Worm (Caenorhabditis elegans) whole organism, L1 larva: ENCODE data around the gene pygo-1.

Source experiments
- C04F5.9 ChIP-seq: sonication (generic microtip); optimal IDR thresholded peaks from 2 replicates; lab custom pipeline; 2016; ENCODE audit warnings: missing genetic modification characterization, missing compliant biosample characterization
- Y116A8C.19 ChIP-seq: sonication (generic microtip); optimal IDR thresholded peaks from 2 replicates; lab custom pipeline; 2016; ENCODE audit warnings: missing compliant biosample characterization, missing genetic modification characterization, borderline replicate concordance
- aha-1 ChIP-seq: fragments of 150-350 bp; optimal IDR thresholded peaks from 2 replicates; lab custom pipeline; 2014; ENCODE audit warnings: missing biosample characterization, missing genetic modification characterization
- alr-1 ChIP-seq: fragments of 200-800 bp; sonication (Bioruptor generic); optimal IDR thresholded peaks from 2 replicates; lab custom pipeline; 2018; ENCODE audit warnings: borderline replicate concordance, mild to moderate bottlenecking, missing genetic modification characterization, missing compliant biosample characterization
- aly-2 ChIP-seq: fragments of 150-350 bp; optimal IDR thresholded peaks from 2 replicates; lab custom pipeline; 2014; ENCODE audit warnings: missing biosample characterization, missing genetic modification characterization
- ama-1 ChIP-seq: fragments of 150-350 bp; optimal IDR thresholded peaks from 2 replicates; lab custom pipeline; 2014
- blmp-1 ChIP-seq: fragments of 150-350 bp; optimal IDR thresholded peaks from 2 replicates; lab custom pipeline; 2014; ENCODE audit warnings: missing biosample characterization, missing genetic modification characterization
- ceh-88 ChIP-seq: fragments of 200-800 bp; sonication (Bioruptor generic); IDR thresholded peaks from 2 replicates; pipeline ENCODE4 v1.3.6; 2022; ENCODE audit warnings: missing genetic modification characterization, missing compliant biosample characterization
- ceh-90 ChIP-seq: sonication (generic microtip); optimal IDR thresholded peaks from 2 replicates; lab custom pipeline; 2016; ENCODE audit warnings: missing genetic modification characterization, missing compliant biosample characterization
- ces-1 ChIP-seq: fragments of 150-350 bp; optimal IDR thresholded peaks from 2 replicates; lab custom pipeline; 2014; ENCODE audit warnings: missing biosample characterization, missing genetic modification reagents, missing genetic modification characterization
- dpl-1 ChIP-seq, 3 experiments: fragments of 150-350 bp in 2 of 3; sonication (generic microtip) in 1 of 3; optimal IDR thresholded peaks; 2 replicates each; lab custom pipeline; 2014 to 2017; ENCODE audit warnings: missing biosample characterization in 3 of 3, missing genetic modification characterization in 3 of 3, missing genetic modification reagents in 3 of 3
- efl-1 ChIP-seq, 4 experiments: fragments of 150-350 bp; optimal IDR thresholded peaks in 3 of 4; peaks in 1 of 4; 1 replicate in 1 of 4; 2 replicates in 3 of 4; lab custom pipeline; 2014; ENCODE audit warnings: missing biosample characterization in 2 of 4, missing genetic modification characterization in 2 of 4, missing genetic modification reagents in 2 of 4
- elt-2 ChIP-seq: sonication (generic microtip); optimal IDR thresholded peaks from 2 replicates; lab custom pipeline; 2016; ENCODE audit warnings: missing genetic modification characterization, mild to moderate bottlenecking, inconsistent platforms, missing compliant biosample characterization, missing genetic modification reagents
- ets-5 ChIP-seq: fragments of 200-800 bp; sonication (Bioruptor generic); IDR thresholded peaks from 2 replicates; pipeline ENCODE4 v1.3.6; 2022; ENCODE audit warnings: missing genetic modification characterization, missing compliant biosample characterization
- fkh-10 ChIP-seq: sonication (generic microtip); optimal IDR thresholded peaks from 2 replicates; lab custom pipeline; 2017; ENCODE audit warnings: missing biosample characterization, missing genetic modification reagents, missing genetic modification characterization
- fkh-4 ChIP-seq: sonication (generic microtip); optimal IDR thresholded peaks from 2 replicates; lab custom pipeline; 2016; ENCODE audit warnings: missing compliant biosample characterization, missing genetic modification characterization, borderline replicate concordance
- fos-1 ChIP-seq: fragments of 150-350 bp; optimal IDR thresholded peaks from 2 replicates; lab custom pipeline; 2014; ENCODE audit warnings: missing biosample characterization, missing genetic modification characterization
- grh-1 ChIP-seq: fragments of 200-800 bp; sonication (Bioruptor generic); IDR thresholded peaks from 2 replicates; pipeline ENCODE4 v1.3.6; 2022; ENCODE audit warnings: missing genetic modification reagents, missing genetic modification characterization, missing compliant biosample characterization
- hlh-17 ChIP-seq: fragments of 200-800 bp; sonication (Bioruptor generic); optimal IDR thresholded peaks from 2 replicates; lab custom pipeline; 2018; ENCODE audit warnings: missing genetic modification characterization, mild to moderate bottlenecking, missing compliant biosample characterization, moderate library complexity, borderline replicate concordance
- irx-1 ChIP-seq: sonication (generic microtip); optimal IDR thresholded peaks from 2 replicates; lab custom pipeline; 2016; ENCODE audit warnings: missing genetic modification characterization, missing compliant biosample characterization
- lin-35 ChIP-seq, 2 experiments: fragments of 150-350 bp; optimal IDR thresholded peaks; 2 replicates each; lab custom pipeline; 2014; ENCODE audit warnings: missing biosample characterization in 2 of 2, missing genetic modification characterization in 2 of 2, missing genetic modification reagents in 2 of 2
- lin-39 ChIP-seq: fragments of 150-350 bp; optimal IDR thresholded peaks from 2 replicates; lab custom pipeline; 2014; ENCODE audit warnings: missing biosample characterization, missing genetic modification reagents, missing genetic modification characterization
- lir-3 ChIP-seq: sonication (generic microtip); optimal IDR thresholded peaks from 2 replicates; lab custom pipeline; 2016; ENCODE audit warnings: mild to moderate bottlenecking, missing genetic modification characterization, moderate library complexity, missing compliant biosample characterization; ENCODE audit not compliant: poor library complexity
- mab-9 ChIP-seq: fragments of 200-800 bp; sonication (Bioruptor generic); IDR thresholded peaks from 2 replicates; pipeline ENCODE4 v1.3.6; 2022; ENCODE audit warnings: missing genetic modification reagents, missing genetic modification characterization, missing compliant biosample characterization
- mdl-1 ChIP-seq, 2 experiments: fragments of 150-350 bp; optimal IDR thresholded peaks; 2 replicates each; lab custom pipeline; 2014 to 2017; ENCODE audit warnings: missing biosample characterization in 2 of 2, missing genetic modification characterization in 2 of 2, inconsistent platforms in 1 of 2
- mef-2 ChIP-seq: fragments of 150-350 bp; optimal IDR thresholded peaks from 2 replicates; lab custom pipeline; 2014; ENCODE audit warnings: missing biosample characterization, missing genetic modification characterization
- mep-1 ChIP-seq: fragments of 150-350 bp; optimal IDR thresholded peaks from 2 replicates; lab custom pipeline; 2014; ENCODE audit warnings: missing biosample characterization, missing genetic modification characterization
- nhr-47 ChIP-seq: sonication (generic microtip); optimal IDR thresholded peaks from 2 replicates; lab custom pipeline; 2016; ENCODE audit warnings: mild to moderate bottlenecking, missing genetic modification characterization, moderate library complexity, missing compliant biosample characterization
- nhr-77 ChIP-seq: fragments of 150-350 bp; optimal IDR thresholded peaks from 2 replicates; lab custom pipeline; 2014; ENCODE audit warnings: missing biosample characterization, missing genetic modification characterization
- nhr-84 ChIP-seq: sonication (generic microtip); optimal IDR thresholded peaks from 2 replicates; lab custom pipeline; 2017; ENCODE audit warnings: missing biosample characterization, missing genetic modification characterization
- pag-3 ChIP-seq: sonication (generic microtip); optimal IDR thresholded peaks from 2 replicates; lab custom pipeline; 2017; ENCODE audit warnings: missing genetic modification characterization, mild to moderate bottlenecking, missing compliant biosample characterization, antibody characterized with exemption, borderline replicate concordance; ENCODE audit not compliant: insufficient read depth
- rnt-1 ChIP-seq: sonication (generic microtip); optimal IDR thresholded peaks from 2 replicates; lab custom pipeline; 2016; ENCODE audit warnings: mild to moderate bottlenecking, missing genetic modification characterization, moderate library complexity, missing compliant biosample characterization
- snpc-4 ChIP-seq: fragments of 150-350 bp; optimal IDR thresholded peaks from 2 replicates; lab custom pipeline; 2014; ENCODE audit warnings: missing biosample characterization, missing genetic modification characterization
- sup-37 ChIP-seq: fragments of 200-800 bp; sonication (Bioruptor generic); optimal IDR thresholded peaks from 2 replicates; lab custom pipeline; 2018; ENCODE audit warnings: mild to moderate bottlenecking, missing genetic modification characterization, missing compliant biosample characterization
- tbx-2 ChIP-seq: sonication (generic microtip); optimal IDR thresholded peaks from 2 replicates; lab custom pipeline; 2016; ENCODE audit warnings: missing genetic modification characterization, missing compliant biosample characterization
- unc-130 ChIP-seq: fragments of 150-350 bp; optimal IDR thresholded peaks from 2 replicates; lab custom pipeline; 2017; ENCODE audit warnings: missing biosample characterization, missing genetic modification characterization, inconsistent platforms
- unc-30 ChIP-seq: sonication (generic microtip); optimal IDR thresholded peaks from 2 replicates; lab custom pipeline; 2017; ENCODE audit warnings: missing biosample characterization, missing genetic modification characterization
- unc-62 ChIP-seq: fragments of 150-350 bp; optimal IDR thresholded peaks from 2 replicates; lab custom pipeline; 2014; ENCODE audit warnings: missing biosample characterization, missing genetic modification reagents, missing genetic modification characterization
- unc-98 ChIP-seq: fragments of 200-800 bp; sonication (Bioruptor generic); IDR thresholded peaks from 2 replicates; pipeline ENCODE4 v1.3.6; 2022; ENCODE audit warnings: missing genetic modification characterization, missing compliant biosample characterization

The pygo-1 gene

ce11 chrIV:5081122-5081521 is 2.0 kb upstream of the pygo-1 start (continued):
- no peak for TF ChIP-seq fkh-4 (tag; lab: Kevin White, UChicago)
- TF ChIP-seq nhr-84 (tag; lab: Kevin White, UChicago), result no peak
- peak; percentile 12 for TF ChIP-seq irx-1 (tag; lab: Kevin White, UChicago)
- no peak for TF ChIP-seq unc-130 (tag; lab: Kevin White, UChicago)
- no peak for TF ChIP-seq snpc-4
- no peak for TF ChIP-seq sup-37
- no peak for TF ChIP-seq nhr-47 (tag; lab: Kevin White, UChicago)
- TF ChIP-seq unc-30, result no peak
- no peak for TF ChIP-seq hlh-17 (GFP tag; lab: Kevin White, UChicago)
- TF ChIP-seq, all 84 proteins: peak for 10

DNA sequence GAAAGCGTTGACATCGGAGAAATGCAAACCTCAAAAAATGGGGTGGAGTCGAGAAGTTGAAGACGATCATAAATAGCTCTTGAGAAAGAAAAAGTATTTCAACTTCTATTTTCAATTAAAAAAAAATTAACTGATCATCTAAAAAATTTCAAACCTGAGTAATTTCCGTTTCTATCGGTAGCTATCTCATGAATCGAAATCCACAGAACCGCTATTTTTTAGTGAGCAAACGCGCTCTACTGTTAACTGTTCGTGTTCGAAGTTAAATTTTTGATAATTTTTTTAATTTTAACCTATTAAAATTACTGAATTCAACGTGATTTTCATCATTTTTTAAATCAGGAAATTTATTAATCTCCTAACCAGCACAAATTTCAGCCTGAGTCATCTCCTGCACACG is 729 bp downstream of the pygo-1 start:
- TF ChIP-seq alr-1 (tag; lab: Kevin White, UChicago), result no peak
- TF ChIP-seq efl-1 (optimal IDR thresholded peaks at IDR 0.05; lab: Kevin White, UChicago), result peak in 1 of 2 experiments; percentile 13
- TF ChIP-seq efl-1 (GFP tag; optimal IDR thresholded peaks at IDR 0.05 in 1 of 2; lab: Kevin White, UChicago), result no peak

DNA sequence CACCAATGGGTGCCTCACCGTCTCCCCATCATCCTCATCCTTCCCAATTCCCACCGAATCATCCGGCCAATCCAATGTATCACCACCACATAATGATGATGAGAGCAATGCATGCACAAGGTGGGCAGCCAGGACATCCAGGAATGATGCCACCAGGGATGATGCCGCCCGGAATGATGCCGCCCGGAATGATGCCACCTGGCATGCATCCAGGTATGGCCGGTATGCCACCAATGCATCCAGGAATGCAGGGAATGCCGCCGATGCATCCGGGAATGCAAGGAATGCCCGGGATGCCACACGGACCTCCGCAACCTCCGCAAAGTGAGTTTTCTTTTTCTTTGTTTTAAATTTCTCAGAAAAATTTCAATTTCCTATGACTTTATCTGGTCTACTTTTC is 2.7 kb downstream of the pygo-1 start:
- TF ChIP-seq fkh-10, result no peak
- TF ChIP-seq mef-2 (tag; lab: Kevin White, UChicago), result no peak

- TF ChIP-seq efl-1 (optimal IDR thresholded peaks at IDR 0.05; lab: Kevin White, UChicago) (no peak), efl-1 (GFP tag; optimal IDR thresholded peaks at IDR 0.05 in 1 of 2; lab: Kevin White, UChicago) (peak in 1 of 2 experiments; percentile 80), mep-1 (tag; lab: Kevin White, UChicago) (no peak), snpc-4 (no peak), aly-2 (peak; percentile 43)
These were observed 3.3 kb downstream of the pygo-1 start for ce11 chrIV:5086243-5086960.

ce11 chrIV:5086961-5087326 is 3.8 kb downstream of the pygo-1 start:
- TF ChIP-seq lin-39 (tag; lab: Kevin White, UChicago) (no peak), mdl-1 (tag; optimal IDR thresholded peaks at IDR 0.05; lab: Kevin White, UChicago) (no peak), elt-2 (tag; lab: Kevin White, UChicago) (no peak), tbx-2 (tag; lab: Kevin White, UChicago) (no peak), nhr-47 (tag; lab: Kevin White, UChicago) (no peak), ces-1 (no peak), ceh-90 (tag; lab: Kevin White, UChicago) (no peak), blmp-1 (tag; lab: Kevin White, UChicago) (no peak), rnt-1 (tag; lab: Kevin White, UChicago) (no peak), aly-2 (no peak), unc-62 (no peak), ceh-88 (no peak), unc-98 (no peak)

DNA sequence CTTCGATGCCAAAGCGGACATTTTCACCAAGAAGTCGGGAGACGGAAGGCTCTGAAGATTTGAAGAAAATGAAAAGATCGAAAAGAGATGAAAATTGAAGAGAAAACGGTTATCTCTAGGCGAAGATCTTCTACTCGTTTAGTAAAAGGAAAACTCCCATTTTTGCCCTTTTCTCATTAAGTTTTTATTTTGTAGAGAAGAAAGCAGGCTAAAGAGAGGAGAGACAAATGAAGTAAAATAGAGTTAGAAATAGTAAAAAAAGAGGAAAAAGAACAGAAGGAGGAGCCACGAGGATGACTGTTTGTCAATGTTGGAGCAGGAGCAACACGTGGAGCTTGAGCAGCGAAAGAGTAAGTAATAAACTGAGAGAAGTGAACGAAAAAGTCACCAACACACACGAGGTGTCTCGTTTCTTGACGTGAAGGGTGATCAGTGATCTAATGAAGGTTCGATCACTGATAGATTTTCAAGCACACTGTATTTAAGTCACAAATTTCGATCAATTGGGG is 5.8 kb downstream of the pygo-1 start, which contains the start of gene ivd-1:
Gene ivd-1 (minus strand): TSS at position 51 of the 509 bp plus-strand sequence.
- TF ChIP-seq aly-2 (no peak), dpl-1 (GFP tag; optimal IDR thresholded peaks at IDR 0.05; lab: Kevin White, UChicago) (no peak), aha-1 (tag; lab: Kevin White, UChicago) (no peak), nhr-47 (tag; lab: Kevin White, UChicago) (no peak), fkh-10 (no peak), C04F5.9 (no peak), ceh-88 (no peak), Y116A8C.19 (tag; lab: Kevin White, UChicago) (no peak), lin-35 (GFP tag; optimal IDR thresholded peaks at IDR 0.05; lab: Kevin White, UChicago) (peak in 1 of 2 experiments; percentile 39), fkh-4 (tag; lab: Kevin White, UChicago) (no peak), pag-3 (tag; lab: Kevin White, UChicago) (no peak), irx-1 (tag; lab: Kevin White, UChicago) (no peak), efl-1 (optimal IDR thresholded peaks at IDR 0.05; lab: Kevin White, UChicago) (no peak), efl-1 (GFP tag; optimal IDR thresholded peaks at IDR 0.05 in 1 of 2; lab: Kevin White, UChicago) (peak in 1 of 2 experiments; percentile 85), mab-9 (GFP tag; lab: Robert Waterston, UW) (no peak), lir-3 (tag; lab: Kevin White, UChicago) (peak; percentile 28), fos-1 (tag; lab: Kevin White, UChicago) (no peak), sup-37 (no peak), nhr-77 (no peak), ets-5 (GFP tag; lab: Robert Waterston, UW) (no peak), grh-1 (GFP tag; lab: Robert Waterston, UW) (no peak), lin-39 (tag; lab: Kevin White, UChicago) (no peak), hlh-17 (GFP tag; lab: Kevin White, UChicago) (no peak), ama-1 (lab: Kevin White, UChicago) (no peak)
